Worm (Caenorhabditis elegans): ENCODE measurements around the gene clec-80.

- TF ChIP-seq lsy-2 (tag; optimal IDR thresholded peaks at IDR 0.05) (no peak), mep-1 (tag; optimal IDR thresholded peaks at IDR 0.05) (no peak), ztf-11 (tag; optimal IDR thresholded peaks at IDR 0.05) (no peak), mls-2 (tag; optimal IDR thresholded peaks at IDR 0.05) (no peak), hlh-1 (tag; optimal IDR thresholded peaks at IDR 0.05) (no peak), blmp-1 (tag; optimal IDR thresholded peaks at IDR 0.05) (no peak)
Observed at ce11 chrIV:2858734-2859133, 35.2 kb downstream of the clec-80 start.

Measured in whole organism, mixed stage, embryonic.